Worm (Caenorhabditis elegans): ENCODE measurements around the gene gmeb-2.

ce11 chrX:15901214-15901613, 22.3 kb downstream of the gmeb-2 start:
- TF ChIP-seq bed-2 (GFP tag; IDR thresholded peaks at IDR 0.05) (no peak), madf-10 (tag; optimal IDR thresholded peaks at IDR 0.05) (no peak), ets-4 (GFP tag; optimal IDR thresholded peaks at IDR 0.05) (no peak), snpc-4 (GFP tag; optimal IDR thresholded peaks at IDR 0.05) (no peak), snpc-4 (tag; optimal IDR thresholded peaks at IDR 0.05) (peak in 2 of 4 experiments; percentile 27 to 75), nhr-27 (tag; optimal IDR thresholded peaks at IDR 0.05) (no peak)

All from whole organism, young adult.